Fruit fly (Drosophila melanogaster) whole organism, embryonic: ENCODE measurements around the gene Sodq.

Experiments used
- CG10267 ChIP-seq: fragments of 200-800 bp; sonication (Bioruptor generic); optimal IDR thresholded peaks from 2 replicates; lab custom pipeline; 2018; ENCODE audit warnings: missing biosample characterization, mild to moderate bottlenecking, missing genetic modification characterization, moderate library complexity
- CG11085 ChIP-seq: fragments of 200-800 bp; sonication (Bioruptor generic); IDR thresholded peaks from 2 replicates; pipeline ENCODE4 v1.3.6; 2022; ENCODE audit warnings: missing biosample characterization, missing genetic modification characterization
- CG11093 ChIP-seq: fragments of 200-800 bp; sonication (Bioruptor generic); IDR thresholded peaks from 3 replicates; pipeline ENCODE4 v1.3.6; 2022; ENCODE audit warnings: missing biosample characterization, missing genetic modification characterization
- CG11723 ChIP-seq: fragments of 200-800 bp; sonication (Bioruptor generic); optimal IDR thresholded peaks from 2 replicates; lab custom pipeline; 2017; ENCODE audit warnings: missing biosample characterization, mild to moderate bottlenecking, missing genetic modification characterization
- CG13296 ChIP-seq: fragments of 200-800 bp; sonication (Bioruptor generic); optimal IDR thresholded peaks from 3 replicates; lab custom pipeline; 2018; ENCODE audit warnings: missing biosample characterization, mild to moderate bottlenecking, missing genetic modification characterization
- CG14441 ChIP-seq: fragments of 200-800 bp; sonication (Bioruptor generic); IDR thresholded peaks from 2 replicates; pipeline ENCODE4 v1.3.6; 2022; ENCODE audit warnings: missing biosample characterization, missing genetic modification characterization
- CG14710 ChIP-seq: fragments of 200-800 bp; sonication (Bioruptor generic); optimal IDR thresholded peaks from 3 replicates; lab custom pipeline; 2019; ENCODE audit warnings: missing biosample characterization, mild to moderate bottlenecking, missing genetic modification characterization, moderate library complexity
- CG17359 ChIP-seq: fragments of 200-800 bp; sonication (Bioruptor generic); optimal IDR thresholded peaks from 3 replicates; lab custom pipeline; 2018; ENCODE audit warnings: missing biosample characterization, mild to moderate bottlenecking, missing genetic modification characterization, moderate library complexity
- CG2202 ChIP-seq: fragments of 200-800 bp; sonication (Bioruptor generic); optimal IDR thresholded peaks from 2 replicates; lab custom pipeline; 2018; ENCODE audit warnings: missing biosample characterization, mild to moderate bottlenecking, missing genetic modification characterization
- CG31224 ChIP-seq: fragments of 200-800 bp; sonication (Bioruptor generic); IDR thresholded peaks from 2 replicates; pipeline ENCODE4 v1.3.6; 2022; ENCODE audit warnings: missing biosample characterization, missing genetic modification characterization
- CG31365 ChIP-seq: fragments of 200-800 bp; sonication (Bioruptor generic); optimal IDR thresholded peaks from 2 replicates; lab custom pipeline; 2018; ENCODE audit warnings: missing biosample characterization, mild to moderate bottlenecking, missing genetic modification characterization
- CG34376 ChIP-seq: fragments of 200-800 bp; sonication (Bioruptor generic); optimal IDR thresholded peaks from 2 replicates; lab custom pipeline; 2018; ENCODE audit warnings: missing biosample characterization, mild to moderate bottlenecking, missing genetic modification characterization
- CG34422 ChIP-seq: fragments of 200-800 bp; sonication (Bioruptor generic); IDR thresholded peaks from 3 replicates; pipeline ENCODE4 v1.3.6; 2022; ENCODE audit warnings: missing biosample characterization, missing genetic modification characterization
- CG4820 ChIP-seq: fragments of 200-800 bp; sonication (Bioruptor generic); optimal IDR thresholded peaks from 3 replicates; lab custom pipeline; 2016; ENCODE audit warnings: missing biosample characterization, missing genetic modification characterization
- CG6689 ChIP-seq: fragments of 200-800 bp; sonication (Bioruptor generic); IDR thresholded peaks from 2 replicates; pipeline ENCODE4 v1.3.6; 2022; ENCODE audit warnings: missing biosample characterization, missing genetic modification characterization
- CG7271 ChIP-seq: fragments of 200-800 bp; sonication (Bioruptor generic); optimal IDR thresholded peaks from 2 replicates; lab custom pipeline; 2018; ENCODE audit warnings: missing biosample characterization, mild to moderate bottlenecking, missing genetic modification characterization, moderate library complexity
- CG8359 ChIP-seq: fragments of 200-800 bp; sonication (Bioruptor generic); optimal IDR thresholded peaks from 2 replicates; lab custom pipeline; 2017; ENCODE audit warnings: missing biosample characterization, mild to moderate bottlenecking, missing genetic modification characterization, borderline replicate concordance
- D ChIP-seq, 2 experiments: fragments of 200-800 bp in 1 of 2; fragments of >200 bp in 1 of 2; sonication (Bioruptor generic) in 1 of 2; optimal IDR thresholded peaks; 2 replicates in 1 of 2; 3 replicates in 1 of 2; lab custom pipeline; 2017; ENCODE audit warnings: mild to moderate bottlenecking in 1 of 2, missing biosample characterization in 1 of 2, missing genetic modification characterization in 1 of 2, missing genetic modification reagents in 1 of 2
- Gug ChIP-seq: fragments of 200-800 bp; sonication (Bioruptor generic); IDR thresholded peaks from 4 replicates; pipeline ENCODE4 v1.3.6; 2022; ENCODE audit warnings: missing biosample characterization, missing genetic modification characterization
- HmgZ ChIP-seq: fragments of 200-800 bp; sonication (Bioruptor generic); optimal IDR thresholded peaks from 2 replicates; lab custom pipeline; 2018; ENCODE audit warnings: missing biosample characterization, mild to moderate bottlenecking, missing genetic modification characterization
- Lpt ChIP-seq: fragments of >200 bp; optimal IDR thresholded peaks from 2 replicates; lab custom pipeline; 2018; ENCODE audit warnings: missing biosample characterization, missing genetic modification characterization
- Mad ChIP-seq: fragments of 200-800 bp; sonication (Bioruptor generic); optimal IDR thresholded peaks from 2 replicates; lab custom pipeline; 2016; ENCODE audit warnings: missing biosample characterization, missing genetic modification characterization
- Oaz ChIP-seq: fragments of 200-800 bp; sonication (Bioruptor generic); IDR thresholded peaks from 2 replicates; pipeline ENCODE4 v1.3.6; 2022; ENCODE audit warnings: missing biosample characterization, missing genetic modification characterization
- Rfx ChIP-seq: fragments of 200-800 bp; sonication (Bioruptor generic); IDR thresholded peaks from 2 replicates; pipeline ENCODE4 v1.3.6; 2022; ENCODE audit warnings: missing biosample characterization, missing genetic modification characterization
- Six4 ChIP-seq: fragments of 200-800 bp; sonication (Bioruptor generic); optimal IDR thresholded peaks from 2 replicates; lab custom pipeline; 2016; ENCODE audit warnings: missing biosample characterization, missing genetic modification characterization
- ap ChIP-seq: fragments of 200-800 bp; sonication (Bioruptor generic); IDR thresholded peaks from 2 replicates; pipeline ENCODE4 v1.3.6; 2022; ENCODE audit warnings: missing biosample characterization, missing genetic modification characterization
- ara ChIP-seq: fragments of 200-800 bp; sonication (Bioruptor generic); IDR thresholded peaks from 2 replicates; pipeline ENCODE4 v1.3.6; 2022; ENCODE audit warnings: missing biosample characterization, missing genetic modification characterization
- bab2 ChIP-seq: fragments of 200-800 bp; sonication (Bioruptor generic); optimal IDR thresholded peaks from 2 replicates; lab custom pipeline; 2016; ENCODE audit warnings: missing biosample characterization, missing genetic modification characterization
- cato ChIP-seq: fragments of 200-800 bp; sonication (Bioruptor generic); optimal IDR thresholded peaks from 2 replicates; lab custom pipeline; 2016; ENCODE audit warnings: missing biosample characterization, missing genetic modification characterization, borderline replicate concordance
- ci ChIP-seq: fragments of 200-800 bp; sonication (Bioruptor generic); IDR thresholded peaks from 3 replicates; pipeline ENCODE4 v1.3.6; 2022; ENCODE audit warnings: missing biosample characterization, missing genetic modification characterization
- corto ChIP-seq: fragments of 200-800 bp; sonication (Bioruptor generic); optimal IDR thresholded peaks from 2 replicates; lab custom pipeline; 2016; ENCODE audit warnings: missing biosample characterization, mild to moderate bottlenecking, missing genetic modification characterization, moderate library complexity
- dmrt11E ChIP-seq: fragments of 200-800 bp; sonication (Bioruptor generic); optimal IDR thresholded peaks from 3 replicates; lab custom pipeline; 2018; ENCODE audit warnings: missing biosample characterization, mild to moderate bottlenecking, missing genetic modification characterization, moderate library complexity
- emc ChIP-seq: fragments of 200-800 bp; sonication (Bioruptor generic); optimal IDR thresholded peaks from 2 replicates; lab custom pipeline; 2016; ENCODE audit warnings: missing biosample characterization, missing genetic modification characterization
- ems ChIP-seq: fragments of 200-800 bp; sonication (Bioruptor generic); optimal IDR thresholded peaks from 3 replicates; lab custom pipeline; 2016; ENCODE audit warnings: missing biosample characterization, missing genetic modification characterization
- gfzf ChIP-seq: fragments of 200-800 bp; sonication (Bioruptor generic); optimal IDR thresholded peaks from 2 replicates; lab custom pipeline; 2016; ENCODE audit warnings: missing biosample characterization, mild to moderate bottlenecking, missing genetic modification characterization, moderate library complexity
- ham ChIP-seq: fragments of 200-800 bp; sonication (Bioruptor generic); IDR thresholded peaks from 2 replicates; pipeline ENCODE4 v1.3.6; 2022; ENCODE audit warnings: missing biosample characterization, missing genetic modification characterization
- lilli ChIP-seq: fragments of 200-800 bp; sonication (Bioruptor generic); optimal IDR thresholded peaks from 3 replicates; lab custom pipeline; 2016; ENCODE audit warnings: missing biosample characterization, missing genetic modification characterization
- lola ChIP-seq, 3 experiments: fragments of >200 bp in 2 of 3; fragments of 200-800 bp in 1 of 3; sonication (Bioruptor generic) in 1 of 3; optimal IDR thresholded peaks; 2 replicates each; lab custom pipeline; 2017 to 2019; ENCODE audit warnings: missing biosample characterization in 3 of 3, missing genetic modification characterization in 3 of 3, mild to moderate bottlenecking in 1 of 3, moderate library complexity in 1 of 3
- mam ChIP-seq: fragments of 200-800 bp; sonication (Bioruptor generic); optimal IDR thresholded peaks from 3 replicates; lab custom pipeline; 2016; ENCODE audit warnings: missing biosample characterization, missing genetic modification characterization
- mld ChIP-seq: fragments of 200-800 bp; sonication (Bioruptor generic); IDR thresholded peaks from 3 replicates; pipeline ENCODE4 v1.3.6; 2022; ENCODE audit warnings: missing biosample characterization, missing genetic modification characterization; ENCODE audit not compliant: partially characterized antibody
- odd ChIP-seq: fragments of 200-800 bp; sonication (Bioruptor generic); optimal IDR thresholded peaks from 2 replicates; lab custom pipeline; 2017; ENCODE audit warnings: missing biosample characterization, mild to moderate bottlenecking, missing genetic modification characterization
- otp ChIP-seq: fragments of 200-800 bp; sonication (Bioruptor generic); IDR thresholded peaks from 3 replicates; pipeline ENCODE4, ENCODE4 v1.3.6; 2022; ENCODE audit warnings: missing biosample characterization, missing genetic modification characterization
- pnt ChIP-seq: fragments of 200-800 bp; sonication (Bioruptor generic); optimal IDR thresholded peaks from 3 replicates; lab custom pipeline; 2016; ENCODE audit warnings: missing biosample characterization, missing genetic modification characterization
- salm ChIP-seq: fragments of 200-800 bp; sonication (Bioruptor generic); optimal IDR thresholded peaks from 2 replicates; lab custom pipeline; 2018; ENCODE audit warnings: missing biosample characterization, mild to moderate bottlenecking, missing genetic modification characterization
- schlank ChIP-seq: fragments of 200-800 bp; sonication (Bioruptor generic); optimal IDR thresholded peaks from 2 replicates; lab custom pipeline; 2018; ENCODE audit warnings: missing biosample characterization, mild to moderate bottlenecking, missing genetic modification characterization
- seq ChIP-seq: fragments of 200-800 bp; sonication (Bioruptor generic); IDR thresholded peaks from 2 replicates; pipeline ENCODE4 v1.3.6; 2022; ENCODE audit warnings: missing biosample characterization, missing genetic modification characterization
- sim ChIP-seq: fragments of 200-800 bp; sonication (Bioruptor generic); IDR thresholded peaks from 2 replicates; pipeline ENCODE4 v1.3.6; 2022; ENCODE audit warnings: missing biosample characterization, missing genetic modification characterization
- trem ChIP-seq: fragments of 200-800 bp; optimal IDR thresholded peaks from 3 replicates; lab custom pipeline; 2019; ENCODE audit warnings: missing biosample characterization, mild to moderate bottlenecking, missing genetic modification characterization, moderate library complexity
- zfh1 ChIP-seq: fragments of 200-800 bp; sonication (Bioruptor generic); IDR thresholded peaks from 3 replicates; pipeline ENCODE4 v1.3.6; 2022; ENCODE audit warnings: missing biosample characterization, missing genetic modification characterization

Sodq gene

dm6 chr3R:25880198-25880970 lies 15.2 kb upstream of the Sodq start (continued):
- TF ChIP-seq CG4820 (GFP tag; lab: Kevin White, UChicago) (peak; percentile 22), zfh1 (GFP tag; lab: Robert Waterston, UW) (peak; percentile 39; the same call in 1 of the 3 replicates), CG34422 (GFP tag; lab: Robert Waterston, UW) (no peak), CG17359 (tag; lab: Kevin White, UChicago) (peak; percentile 62), Gug (no peak; the same call in 3 of the 4 replicates), HmgZ (tag; lab: Kevin White, UChicago) (no peak), CG14441 (GFP tag; lab: Robert Waterston, UW) (no peak), CG7271 (tag; lab: Kevin White, UChicago) (no peak), CG13296 (GFP tag; lab: Kevin White, UChicago) (peak; percentile 53), otp (GFP tag; lab: Robert Waterston, UW) (no peak; the same call in 2 of the 3 replicates), mld (GFP tag; lab: Robert Waterston, UW) (no peak), Lpt (GFP tag; lab: Kevin White, UChicago) (no peak), CG31224 (GFP tag; lab: Robert Waterston, UW) (no peak), Rfx (peak; percentile 26; the same call in 1 of the 2 replicates), Six4 (GFP tag; lab: Kevin White, UChicago) (no peak), seq (GFP tag; lab: Robert Waterston, UW) (no peak), Mad (GFP tag; lab: Kevin White, UChicago) (no peak), gfzf (GFP tag; lab: Kevin White, UChicago) (no peak), CG11093 (GFP tag; lab: Robert Waterston, UW) (no peak), CG34376 (no peak), ems (GFP tag; lab: Kevin White, UChicago) (no peak), CG2202 (tag; lab: Kevin White, UChicago) (no peak), Oaz (no peak), ara (GFP tag; lab: Robert Waterston, UW) (no peak), sim (GFP tag; lab: Robert Waterston, UW) (no peak), corto (GFP tag; lab: Kevin White, UChicago) (no peak), CG14710 (tag; lab: Kevin White, UChicago) (peak; percentile 64), CG10267 (tag; lab: Kevin White, UChicago) (peak; percentile 57), CG6689 (GFP tag; lab: Robert Waterston, UW) (peak; percentile 59), lilli (GFP tag; lab: Kevin White, UChicago) (peak; percentile 22), trem (peak; percentile 45), emc (GFP tag; lab: Kevin White, UChicago) (no peak), CG11085 (GFP tag; lab: Robert Waterston, UW) (no peak), D (optimal IDR thresholded peaks at IDR 0.05; lab: Kevin White, UChicago) (no peak), D (GFP tag; optimal IDR thresholded peaks at IDR 0.05; lab: Kevin White, UChicago) (peak; percentile 51), lola (GFP tag; optimal IDR thresholded peaks at IDR 0.05; lab: Kevin White, UChicago) (peak in 1 of 3 experiments; percentile 74), CG8359 (GFP tag; lab: Kevin White, UChicago) (peak; percentile 1), ap (GFP tag; lab: Robert Waterston, UW) (no peak), pnt (GFP tag; lab: Kevin White, UChicago) (peak; percentile 1), CG31365 (tag; lab: Kevin White, UChicago) (no peak), mam (no peak), ham (GFP tag; lab: Robert Waterston, UW) (no peak), odd (GFP tag; lab: Kevin White, UChicago) (peak; percentile 26), dmrt11E (tag; lab: Kevin White, UChicago) (peak; percentile 77), CG11723 (GFP tag; lab: Kevin White, UChicago) (no peak), cato (GFP tag; lab: Kevin White, UChicago) (peak; percentile 30), bab2 (GFP tag; lab: Kevin White, UChicago) (peak; percentile 15), ci (GFP tag; lab: Robert Waterston, UW) (peak; percentile 68), salm (tag; lab: Kevin White, UChicago) (peak; percentile 37), schlank (tag; lab: Kevin White, UChicago) (peak; percentile 14)
